Fruit fly (Drosophila melanogaster) whole organism, embryonic: Measurements from ENCODE around the gene CG13297.
A peak's percentile ranks its signal among the peaks of the same experiment; 100 is the strongest.

ENCODE experiments used
- Asciz ChIP-seq: fragments of 200-800 bp; sonication (Bioruptor generic); optimal IDR thresholded peaks from 2 replicates; lab custom pipeline; 2017; ENCODE audit warnings: missing biosample characterization, mild to moderate bottlenecking, missing genetic modification characterization, missing genetic modification reagents
- CG10209 ChIP-seq: fragments of 200-800 bp; sonication (Bioruptor generic); optimal IDR thresholded peaks from 3 replicates; lab custom pipeline; 2017; ENCODE audit warnings: missing biosample characterization, mild to moderate bottlenecking, missing genetic modification characterization, missing genetic modification reagents
- CG10431 ChIP-seq: fragments of 200-800 bp; sonication (Bioruptor generic); optimal IDR thresholded peaks from 3 replicates; lab custom pipeline; 2018; ENCODE audit warnings: missing biosample characterization, mild to moderate bottlenecking, missing genetic modification characterization
- CG11247 ChIP-seq: fragments of 200-800 bp; sonication (Bioruptor generic); IDR thresholded peaks from 2 replicates; pipeline ENCODE4 v1.3.6; 2022; ENCODE audit warnings: missing biosample characterization, missing genetic modification characterization
- CG12104 ChIP-seq: fragments of 200-800 bp; sonication (Bioruptor generic); optimal IDR thresholded peaks from 3 replicates; lab custom pipeline; 2016; ENCODE audit warnings: missing biosample characterization, missing genetic modification characterization
- CG12659 ChIP-seq: fragments of 200-800 bp; sonication (Bioruptor generic); optimal IDR thresholded peaks from 3 replicates; lab custom pipeline; 2017; ENCODE audit warnings: mild to moderate bottlenecking, missing biosample characterization, missing genetic modification reagents, missing genetic modification characterization
- CG14050 ChIP-seq: fragments of 200-800 bp; sonication (Bioruptor generic); IDR thresholded peaks from 3 replicates; pipeline ENCODE4 v1.3.6; 2022; ENCODE audit warnings: missing biosample characterization, missing genetic modification characterization
- CG14441 ChIP-seq: fragments of 200-800 bp; sonication (Bioruptor generic); IDR thresholded peaks from 2 replicates; pipeline ENCODE4 v1.3.6; 2022; ENCODE audit warnings: missing biosample characterization, missing genetic modification characterization
- CG15269 ChIP-seq: fragments of 200-800 bp; sonication (Bioruptor generic); optimal IDR thresholded peaks from 2 replicates; lab custom pipeline; 2018; ENCODE audit warnings: missing biosample characterization, mild to moderate bottlenecking, missing genetic modification characterization, moderate library complexity
- CG16863 ChIP-seq: fragments of 200-800 bp; sonication (Bioruptor generic); optimal IDR thresholded peaks from 3 replicates; lab custom pipeline; 2016; ENCODE audit warnings: missing biosample characterization, missing genetic modification characterization
- CG17359 ChIP-seq: fragments of 200-800 bp; sonication (Bioruptor generic); optimal IDR thresholded peaks from 3 replicates; lab custom pipeline; 2018; ENCODE audit warnings: missing biosample characterization, mild to moderate bottlenecking, missing genetic modification characterization, moderate library complexity
- CG18599 ChIP-seq: fragments of 200-800 bp; sonication (Bioruptor generic); optimal IDR thresholded peaks from 3 replicates; lab custom pipeline; 2017; ENCODE audit warnings: missing biosample characterization, missing genetic modification characterization, mild to moderate bottlenecking, moderate library complexity, missing genetic modification reagents
- CG2678 ChIP-seq: fragments of 200-800 bp; sonication (Bioruptor generic); optimal IDR thresholded peaks from 3 replicates; lab custom pipeline; 2019; ENCODE audit warnings: missing biosample characterization, mild to moderate bottlenecking, missing genetic modification characterization, moderate library complexity
- CG2875 ChIP-seq: fragments of 200-800 bp; sonication (Bioruptor generic); optimal IDR thresholded peaks from 2 replicates; lab custom pipeline; 2017; ENCODE audit warnings: missing biosample characterization, mild to moderate bottlenecking, missing genetic modification characterization, missing genetic modification reagents
- CG30403 ChIP-seq: fragments of 200-800 bp; sonication (Bioruptor generic); optimal IDR thresholded peaks from 3 replicates; lab custom pipeline; 2016; ENCODE audit warnings: missing biosample characterization, missing genetic modification characterization
- CG31224 ChIP-seq: fragments of 200-800 bp; sonication (Bioruptor generic); IDR thresholded peaks from 2 replicates; pipeline ENCODE4 v1.3.6; 2022; ENCODE audit warnings: missing biosample characterization, missing genetic modification characterization
- CG3407 ChIP-seq: fragments of 200-800 bp; sonication (Bioruptor generic); optimal IDR thresholded peaks from 2 replicates; lab custom pipeline; 2018; ENCODE audit warnings: missing biosample characterization, mild to moderate bottlenecking, missing genetic modification characterization
- CG34422 ChIP-seq: fragments of 200-800 bp; sonication (Bioruptor generic); IDR thresholded peaks from 3 replicates; pipeline ENCODE4 v1.3.6; 2022; ENCODE audit warnings: missing biosample characterization, missing genetic modification characterization
- CG4360 ChIP-seq: fragments of 200-800 bp; sonication (Bioruptor generic); IDR thresholded peaks from 2 replicates; pipeline ENCODE4 v1.3.6; 2022; ENCODE audit warnings: missing biosample characterization, missing genetic modification characterization
- CG4617 ChIP-seq: fragments of 200-800 bp; sonication (Bioruptor generic); optimal IDR thresholded peaks from 3 replicates; lab custom pipeline; 2016; ENCODE audit warnings: missing biosample characterization, missing genetic modification characterization, borderline replicate concordance
- CG4820 ChIP-seq: fragments of 200-800 bp; sonication (Bioruptor generic); optimal IDR thresholded peaks from 3 replicates; lab custom pipeline; 2016; ENCODE audit warnings: missing biosample characterization, missing genetic modification characterization
- CG6854 ChIP-seq: fragments of 200-800 bp; sonication (Bioruptor generic); optimal IDR thresholded peaks from 3 replicates; lab custom pipeline; 2017; ENCODE audit warnings: missing biosample characterization, mild to moderate bottlenecking, missing genetic modification characterization
- CG7372 ChIP-seq: fragments of 200-800 bp; sonication (Bioruptor generic); IDR thresholded peaks from 2 replicates; pipeline ENCODE4 v1.3.6; 2022; ENCODE audit warnings: missing biosample characterization, missing genetic modification characterization
- CG7963 ChIP-seq: fragments of 200-800 bp; sonication (Bioruptor generic); IDR thresholded peaks from 3 replicates; pipeline ENCODE4 v1.3.6; 2022; ENCODE audit warnings: missing biosample characterization, missing genetic modification characterization; ENCODE audit not compliant: partially characterized antibody
- CG8359 ChIP-seq: fragments of 200-800 bp; sonication (Bioruptor generic); optimal IDR thresholded peaks from 2 replicates; lab custom pipeline; 2017; ENCODE audit warnings: missing biosample characterization, mild to moderate bottlenecking, missing genetic modification characterization, borderline replicate concordance
- CG8765 ChIP-seq: fragments of 200-800 bp; sonication (Bioruptor generic); IDR thresholded peaks from 2 replicates; pipeline ENCODE4 v1.3.6; 2022; ENCODE audit warnings: missing biosample characterization, missing genetic modification characterization
- CG9609 ChIP-seq: fragments of 200-800 bp; sonication (Bioruptor generic); optimal IDR thresholded peaks from 3 replicates; lab custom pipeline; 2016; ENCODE audit warnings: missing biosample characterization, missing genetic modification characterization
- CHES-1-like ChIP-seq: fragments of 200-800 bp; sonication (Bioruptor generic); optimal IDR thresholded peaks from 2 replicates; lab custom pipeline; 2016; ENCODE audit warnings: missing biosample characterization, missing genetic modification characterization
- CoRest ChIP-seq: fragments of 200-800 bp; sonication (Bioruptor generic); optimal IDR thresholded peaks from 3 replicates; lab custom pipeline; 2018; ENCODE audit warnings: missing biosample characterization, mild to moderate bottlenecking, missing genetic modification characterization, moderate library complexity
- CrebB ChIP-seq: fragments of 200-800 bp; sonication (Bioruptor generic); optimal IDR thresholded peaks from 3 replicates; lab custom pipeline; 2018; ENCODE audit warnings: missing biosample characterization, mild to moderate bottlenecking, missing genetic modification characterization
- Doc3 ChIP-seq: fragments of 200-800 bp; sonication (Bioruptor generic); IDR thresholded peaks from 3 replicates; pipeline ENCODE4 v1.3.6; 2022; ENCODE audit warnings: missing biosample characterization, missing genetic modification characterization; ENCODE audit not compliant: partially characterized antibody
- Hmr ChIP-seq: fragments of 200-800 bp; sonication (Bioruptor generic); optimal IDR thresholded peaks from 3 replicates; lab custom pipeline; 2017; ENCODE audit warnings: mild to moderate bottlenecking, missing biosample characterization, missing genetic modification reagents, missing genetic modification characterization
- al ChIP-seq: fragments of 200-800 bp; sonication (Bioruptor generic); IDR thresholded peaks from 2 replicates; pipeline ENCODE4 v1.3.6; 2022; ENCODE audit warnings: missing biosample characterization, missing genetic modification characterization
- az2 ChIP-seq: fragments of 200-800 bp; sonication (Bioruptor generic); optimal IDR thresholded peaks from 3 replicates; lab custom pipeline; 2016; ENCODE audit warnings: missing biosample characterization, missing genetic modification characterization
- chif ChIP-seq, 2 experiments: fragments of 200-800 bp; sonication (Bioruptor generic); optimal IDR thresholded peaks; 3 replicates each; lab custom pipeline; 2016; ENCODE audit warnings: missing biosample characterization in 2 of 2, missing genetic modification characterization in 2 of 2
- disco-r ChIP-seq: fragments of 200-800 bp; sonication (Bioruptor generic); optimal IDR thresholded peaks from 2 replicates; lab custom pipeline; 2016; ENCODE audit warnings: missing biosample characterization, missing genetic modification characterization
- eyg ChIP-seq: fragments of 200-800 bp; sonication (Bioruptor generic); optimal IDR thresholded peaks from 3 replicates; lab custom pipeline; 2016; ENCODE audit warnings: missing biosample characterization, missing genetic modification characterization
- hkb ChIP-seq, 2 experiments: fragments of 200-800 bp in 1 of 2; fragments of >200 bp in 1 of 2; sonication (Bioruptor generic) in 1 of 2; IDR thresholded peaks in 1 of 2; optimal IDR thresholded peaks in 1 of 2; 2 replicates each; pipeline versions ENCODE4 v1.3.6 to Lab custom; 2017 to 2022; ENCODE audit warnings: missing biosample characterization in 1 of 2, missing genetic modification characterization in 1 of 2
- nmo ChIP-seq: fragments of 200-800 bp; sonication (Bioruptor generic); optimal IDR thresholded peaks from 2 replicates; lab custom pipeline; 2018; ENCODE audit warnings: missing biosample characterization, mild to moderate bottlenecking, missing genetic modification characterization, moderate library complexity
- oc ChIP-seq: fragments of 200-800 bp; sonication (Bioruptor generic); optimal IDR thresholded peaks from 2 replicates; lab custom pipeline; 2018; ENCODE audit warnings: missing biosample characterization, mild to moderate bottlenecking, missing genetic modification characterization, moderate library complexity
- sc ChIP-seq, 3 experiments: fragments of >200 bp in 2 of 3; fragments of 200-800 bp in 1 of 3; sonication (Bioruptor generic) in 1 of 3; optimal IDR thresholded peaks; 2 replicates in 2 of 3; 3 replicates in 1 of 3; lab custom pipeline; 2017; ENCODE audit warnings: mild to moderate bottlenecking in 1 of 3, missing biosample characterization in 1 of 3, missing genetic modification characterization in 1 of 3, missing genetic modification reagents in 1 of 3
- schlank ChIP-seq: fragments of 200-800 bp; sonication (Bioruptor generic); optimal IDR thresholded peaks from 2 replicates; lab custom pipeline; 2018; ENCODE audit warnings: missing biosample characterization, mild to moderate bottlenecking, missing genetic modification characterization
- sd ChIP-seq: fragments of 200-800 bp; sonication (Bioruptor generic); optimal IDR thresholded peaks from 3 replicates; lab custom pipeline; 2018; ENCODE audit warnings: missing biosample characterization, mild to moderate bottlenecking, missing genetic modification characterization, moderate library complexity
- slbo ChIP-seq: fragments of 200-800 bp; sonication (Bioruptor generic); IDR thresholded peaks from 2 replicates; pipeline ENCODE4 v1.3.6; 2022; ENCODE audit warnings: missing biosample characterization, missing genetic modification characterization
- sob ChIP-seq: fragments of 200-800 bp; sonication (Bioruptor generic); IDR thresholded peaks from 2 replicates; pipeline ENCODE4 v1.3.6; 2022; ENCODE audit warnings: missing biosample characterization, missing genetic modification characterization
- sqz ChIP-seq: fragments of 200-800 bp; sonication (Bioruptor generic); optimal IDR thresholded peaks from 3 replicates; lab custom pipeline; 2018; ENCODE audit warnings: missing biosample characterization, mild to moderate bottlenecking, missing genetic modification characterization
- unpg ChIP-seq: fragments of 200-800 bp; sonication (Bioruptor generic); optimal IDR thresholded peaks from 3 replicates; lab custom pipeline; 2018; ENCODE audit warnings: missing biosample characterization, mild to moderate bottlenecking, missing genetic modification characterization, moderate library complexity
- wor ChIP-seq: fragments of 200-800 bp; sonication (Bioruptor generic); IDR thresholded peaks from 2 replicates; pipeline ENCODE4 v1.3.6; 2022; ENCODE audit warnings: missing biosample characterization, missing genetic modification characterization

Gene CG13297

DNA sequence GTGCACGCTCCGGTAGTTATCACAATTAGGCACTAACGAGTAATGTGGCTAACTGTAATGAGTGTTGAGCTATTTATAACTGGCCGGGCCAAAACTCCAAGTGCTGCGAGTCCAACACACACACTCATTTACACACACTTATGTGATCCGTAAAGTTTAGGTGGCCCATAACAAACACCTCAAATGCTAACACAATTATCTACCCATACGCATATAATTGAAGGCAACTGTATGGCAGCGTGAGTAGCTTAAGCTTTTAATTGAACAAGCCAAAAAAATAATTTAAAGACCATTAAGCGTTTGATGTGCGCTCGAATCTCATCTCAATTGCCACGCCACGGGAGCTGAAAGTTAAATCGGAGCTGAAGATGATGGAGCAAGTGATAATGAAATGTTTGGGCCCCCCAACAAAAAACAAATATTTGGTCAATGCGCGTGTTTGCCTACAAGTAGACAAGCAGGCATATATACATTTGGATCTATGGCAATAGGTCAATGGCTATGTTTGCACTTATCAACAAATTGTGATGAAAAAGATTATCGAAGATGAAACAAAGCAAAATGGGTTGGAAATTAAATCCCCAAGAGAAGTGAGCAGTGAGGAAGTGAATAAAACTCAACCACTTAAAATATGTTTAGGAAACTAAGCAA is 17.1 kb downstream of the CG13297 start, which contains the start of gene Cpr65Av (continued):
- no peak for TF ChIP-seq schlank
- TF ChIP-seq CG4820 (GFP tag; lab: Kevin White, UChicago), result no peak
- TF ChIP-seq CG7372 (GFP tag; lab: Robert Waterston, UW), result no peak
- TF ChIP-seq sc (optimal IDR thresholded peaks at IDR 0.05; lab: Kevin White, UChicago), result no peak
- TF ChIP-seq sc (GFP tag; optimal IDR thresholded peaks at IDR 0.05; lab: Kevin White, UChicago), result no peak
- no peak for TF ChIP-seq CG31224 (GFP tag; lab: Robert Waterston, UW)
- TF ChIP-seq CG12659 (GFP tag; lab: Kevin White, UChicago), result no peak
- no peak for TF ChIP-seq disco-r (GFP tag; lab: Kevin White, UChicago)
- TF ChIP-seq CG8765 (GFP tag; lab: Robert Waterston, UW), result no peak
- TF ChIP-seq Doc3, result no peak
- TF ChIP-seq wor (GFP tag; lab: Robert Waterston, UW), result no peak
- TF ChIP-seq CG10209 (GFP tag; lab: Kevin White, UChicago), result peak; percentile 10
- TF ChIP-seq CG18599 (GFP tag; lab: Kevin White, UChicago), result peak; percentile 2
- TF ChIP-seq CoRest (tag; lab: Kevin White, UChicago), result peak; percentile 7
- TF ChIP-seq CG7963 (GFP tag; lab: Robert Waterston, UW), result no peak
- no peak for TF ChIP-seq eyg (GFP tag; lab: Kevin White, UChicago)
- no peak for TF ChIP-seq nmo
- TF ChIP-seq CG17359 (tag; lab: Kevin White, UChicago), result peak; percentile 40
- TF ChIP-seq unpg, result peak; percentile 24
- no peak for TF ChIP-seq Hmr (GFP tag; lab: Kevin White, UChicago)
- no peak for TF ChIP-seq CG10431 (GFP tag; lab: Kevin White, UChicago)
- no peak for TF ChIP-seq az2 (GFP tag; lab: Kevin White, UChicago)
- TF ChIP-seq oc (tag; lab: Kevin White, UChicago), result peak; percentile 22
- peak; percentile 10 for TF ChIP-seq CG15269 (tag; lab: Kevin White, UChicago)
- peak; percentile 29; the same call in 1 of the 3 replicates for TF ChIP-seq CG14050 (GFP tag; lab: Robert Waterston, UW)
- TF ChIP-seq sd (tag; lab: Kevin White, UChicago), result peak; percentile 15
- no peak for TF ChIP-seq CG34422 (GFP tag; lab: Robert Waterston, UW)
- TF ChIP-seq CG16863 (GFP tag; lab: Kevin White, UChicago), result no peak
- peak; percentile 26 for TF ChIP-seq CrebB (tag; lab: Kevin White, UChicago)
- no peak for TF ChIP-seq CHES-1-like (GFP tag; lab: Kevin White, UChicago)
- no peak for TF ChIP-seq CG4360 (GFP tag; lab: Robert Waterston, UW)
- no peak for TF ChIP-seq CG11247
- no peak for TF ChIP-seq al (GFP tag; lab: Robert Waterston, UW)
- TF ChIP-seq Asciz, result peak; percentile 33
- no peak for TF ChIP-seq CG8359 (GFP tag; lab: Kevin White, UChicago)
- peak; percentile 14 for TF ChIP-seq CG12104 (GFP tag; lab: Kevin White, UChicago)
- no peak for TF ChIP-seq CG9609 (GFP tag; lab: Kevin White, UChicago)
- TF ChIP-seq CG3407 (GFP tag; lab: Kevin White, UChicago), result peak; percentile 26
- TF ChIP-seq CG30403 (GFP tag; lab: Kevin White, UChicago), result no peak
- no peak for TF ChIP-seq CG14441 (GFP tag; lab: Robert Waterston, UW)
- TF ChIP-seq CG6854 (GFP tag; lab: Kevin White, UChicago), result no peak
- peak; percentile 37 for TF ChIP-seq CG2875
- peak; percentile 43 for TF ChIP-seq sqz
- TF ChIP-seq chif (GFP tag; optimal IDR thresholded peaks at IDR 0.05; lab: Kevin White, UChicago), result peak in 1 of 2 experiments; percentile 13
- TF ChIP-seq slbo (GFP tag; lab: Robert Waterston, UW), result no peak
- no peak for TF ChIP-seq hkb (optimal IDR thresholded peaks at IDR 0.05; lab: Kevin White, UChicago)
- TF ChIP-seq hkb (GFP tag; IDR thresholded peaks at IDR 0.05; lab: Robert Waterston, UW), result peak; percentile 28; the same call in 1 of the 2 replicates
- TF ChIP-seq CG4617 (GFP tag; lab: Kevin White, UChicago), result no peak
- TF ChIP-seq sob (GFP tag; lab: Robert Waterston, UW), result no peak
- TF ChIP-seq CG2678, result peak; percentile 27
